Fruit fly (Drosophila melanogaster): ENCODE data around the gene CG7168.

dm6 chr3R:18251876-18252275 is 26.0 kb upstream of the CG7168 start:
- no peak for TF ChIP-seq CG32264 (GFP tag; optimal IDR thresholded peaks at IDR 0.05)
- TF ChIP-seq dl (GFP tag; optimal IDR thresholded peaks at IDR 0.05; ENCODE audit: insufficient read depth in 1 of 2, partially characterized antibody in 2 of 2) = no peak
- no peak for TF ChIP-seq sv (GFP tag; optimal IDR thresholded peaks at IDR 0.05)
- TF ChIP-seq Hr78 (GFP tag; optimal IDR thresholded peaks at IDR 0.05) = no peak
- TF ChIP-seq woc (GFP tag; optimal IDR thresholded peaks at IDR 0.05) = no peak
- TF ChIP-seq lola (GFP tag; optimal IDR thresholded peaks at IDR 0.05) = no peak
- TF ChIP-seq br (GFP tag; optimal IDR thresholded peaks at IDR 0.05) = no peak
- no peak for TF ChIP-seq usp (GFP tag; optimal IDR thresholded peaks at IDR 0.05)
- no peak for TF ChIP-seq OdsH (GFP tag; optimal IDR thresholded peaks at IDR 0.05)
- TF ChIP-seq rgr (GFP tag; optimal IDR thresholded peaks at IDR 0.05) = no peak
- TF ChIP-seq Hnf4 (GFP tag; optimal IDR thresholded peaks at IDR 0.05) = no peak
- no peak for TF ChIP-seq fru (GFP tag; optimal IDR thresholded peaks at IDR 0.05)
- no peak for TF ChIP-seq CG9705 (GFP tag; optimal IDR thresholded peaks at IDR 0.05)

Measured in whole organism, wandering third instar larva.